Worm (Caenorhabditis elegans) whole organism, midembryonic: Measurements from ENCODE around the gene srg-39.

Experiments used
- cog-1 ChIP-seq: sonication (generic microtip); optimal IDR thresholded peaks from 2 replicates; lab custom pipeline; 2016; ENCODE audit warnings: missing genetic modification characterization, missing compliant biosample characterization
- flt-1 ChIP-seq: fragments of 200-800 bp; sonication (Bioruptor generic); IDR thresholded peaks from 2 replicates; pipeline ENCODE4 v1.3.6; 2022; ENCODE audit warnings: missing genetic modification characterization, missing compliant biosample characterization
- klf-2 ChIP-seq: fragments of 200-800 bp; sonication (Bioruptor generic); conservative IDR thresholded peaks from 2 replicates; pipeline ENCODE4 v1.3.6; 2022; ENCODE audit warnings: missing genetic modification reagents, missing genetic modification characterization, missing compliant biosample characterization
- med-1 ChIP-seq: sonication (generic microtip); optimal IDR thresholded peaks from 2 replicates; lab custom pipeline; 2017; ENCODE audit warnings: missing genetic modification characterization, mild to moderate bottlenecking, missing compliant biosample characterization, antibody characterized with exemption, missing genetic modification reagents; ENCODE audit not compliant: insufficient read depth
- ref-1 ChIP-seq: fragments of 200-800 bp; sonication (Bioruptor generic); conservative IDR thresholded peaks from 2 replicates; pipeline ENCODE4 v1.3.6; 2022; ENCODE audit warnings: missing genetic modification reagents, missing genetic modification characterization, missing compliant biosample characterization
- ztf-23 ChIP-seq: fragments of 200-800 bp; sonication (Bioruptor generic); IDR thresholded peaks from 2 replicates; pipeline ENCODE4 v1.3.6; 2022; ENCODE audit warnings: missing genetic modification reagents, missing genetic modification characterization, missing compliant biosample characterization

DNA sequence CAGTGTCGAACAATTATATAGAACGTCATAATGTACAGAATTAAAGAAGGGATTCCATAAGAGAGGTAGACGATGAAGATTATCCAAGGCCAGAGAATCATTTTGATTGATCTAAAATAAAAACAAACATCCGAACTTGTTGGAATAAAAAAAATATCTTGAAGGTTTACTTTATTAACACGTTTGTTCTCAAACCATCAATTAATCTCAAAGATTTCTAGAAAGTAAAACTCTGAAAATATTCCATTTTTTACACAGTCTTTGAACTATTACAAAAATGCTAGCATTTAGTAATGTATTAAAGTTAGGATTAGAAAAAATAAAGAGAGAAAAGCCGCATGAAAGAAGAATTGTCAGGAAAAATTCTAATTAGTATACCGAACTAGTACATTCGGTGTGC is 12.2 kb upstream of the srg-39 start, which contains the start of gene srg-40:
- TF ChIP-seq cog-1 (tag; lab: Kevin White, UChicago) (no peak), med-1 (GFP tag; lab: Kevin White, UChicago) (no peak), flt-1 (no peak), klf-2 (GFP tag; lab: Robert Waterston, UW) (no peak), ztf-23 (no peak), ref-1 (no peak)
